Worm (Caenorhabditis elegans): ENCODE data around the gene C08G9.1.

- TF ChIP-seq fkh-6 (tag; optimal IDR thresholded peaks at IDR 0.05) (no peak), ama-1 (optimal IDR thresholded peaks at IDR 0.05) (no peak), ref-2 (tag; optimal IDR thresholded peaks at IDR 0.05) (no peak), nfya-1 (tag; optimal IDR thresholded peaks at IDR 0.05) (no peak), sdc-2 (tag; optimal IDR thresholded peaks at IDR 0.05) (no peak)
Measured at ce11 chrIV:7628942-7629341, 29.6 kb upstream of the C08G9.1 start, which contains the start of gene F45E4.5.

All from whole organism, late embryonic.